Worm (Caenorhabditis elegans) whole organism, L3 larva: ENCODE results near the gene bath-26.

Experiments used
- aly-2 ChIP-seq: fragments of 150-350 bp; optimal IDR thresholded peaks from 2 replicates; lab custom pipeline; 2014; ENCODE audit warnings: missing biosample characterization, missing genetic modification characterization
- ceh-16 ChIP-seq: sonication (generic microtip); optimal IDR thresholded peaks from 2 replicates; lab custom pipeline; 2017; ENCODE audit warnings: missing biosample characterization, missing genetic modification characterization
- ceh-9 ChIP-seq: sonication (generic microtip); optimal IDR thresholded peaks from 2 replicates; lab custom pipeline; 2018; ENCODE audit warnings: missing biosample characterization, missing genetic modification characterization
- daf-12 ChIP-seq: fragments of 150-350 bp; optimal IDR thresholded peaks from 2 replicates; lab custom pipeline; 2014; ENCODE audit warnings: missing biosample characterization, missing genetic modification reagents, missing genetic modification characterization
- egl-27 ChIP-seq: sonication (generic microtip); optimal IDR thresholded peaks from 4 replicates; lab custom pipeline; 2017; ENCODE audit warnings: missing biosample characterization, missing genetic modification reagents, missing genetic modification characterization
- elt-2 ChIP-seq: sonication (generic microtip); optimal IDR thresholded peaks from 2 replicates; lab custom pipeline; 2016; ENCODE audit warnings: missing genetic modification reagents, mild to moderate bottlenecking, missing genetic modification characterization, missing compliant biosample characterization
- eor-1 ChIP-seq, 2 experiments: fragments of 150-350 bp; optimal IDR thresholded peaks; 2 replicates each; lab custom pipeline; 2014 to 2018; ENCODE audit warnings: missing biosample characterization in 2 of 2, missing genetic modification characterization in 2 of 2
- fkh-10 ChIP-seq: sonication (generic microtip); optimal IDR thresholded peaks from 2 replicates; lab custom pipeline; 2017; ENCODE audit warnings: missing biosample characterization, missing genetic modification reagents, missing genetic modification characterization
- fkh-2 ChIP-seq: fragments of 150-350 bp; optimal IDR thresholded peaks from 2 replicates; lab custom pipeline; 2014; ENCODE audit warnings: missing biosample characterization, missing genetic modification reagents, missing genetic modification characterization
- jun-1 ChIP-seq: fragments of 150-350 bp; optimal IDR thresholded peaks from 2 replicates; lab custom pipeline; 2014; ENCODE audit warnings: missing biosample characterization, missing genetic modification reagents, missing genetic modification characterization
- lin-15B ChIP-seq: fragments of 150-350 bp; optimal IDR thresholded peaks from 2 replicates; lab custom pipeline; 2014; ENCODE audit warnings: missing biosample characterization, missing genetic modification characterization
- mdl-1 ChIP-seq: fragments of 150-350 bp; optimal IDR thresholded peaks from 2 replicates; lab custom pipeline; 2014; ENCODE audit warnings: missing biosample characterization, missing genetic modification characterization
- mml-1 ChIP-seq: fragments of 150-350 bp; sonication (generic microtip); optimal IDR thresholded peaks from 3 replicates; lab custom pipeline; 2014; ENCODE audit warnings: missing biosample characterization, missing genetic modification characterization
- nfya-1 ChIP-seq: sonication (generic microtip); optimal IDR thresholded peaks from 2 replicates; lab custom pipeline; 2017; ENCODE audit warnings: missing genetic modification characterization, mild to moderate bottlenecking, missing compliant biosample characterization, antibody characterized with exemption, moderate library complexity; ENCODE audit not compliant: insufficient read depth
- nhr-11 ChIP-seq: fragments of 150-350 bp; optimal IDR thresholded peaks from 2 replicates; lab custom pipeline; 2014; ENCODE audit warnings: missing biosample characterization, missing genetic modification characterization
- nhr-12 ChIP-seq: fragments of 150-350 bp; optimal IDR thresholded peaks from 2 replicates; lab custom pipeline; 2014; ENCODE audit warnings: missing biosample characterization, missing genetic modification characterization
- nhr-23 ChIP-seq: fragments of 150-350 bp; optimal IDR thresholded peaks from 2 replicates; lab custom pipeline; 2014; ENCODE audit warnings: missing biosample characterization, missing genetic modification reagents, missing genetic modification characterization
- nhr-237 ChIP-seq: fragments of 150-350 bp; optimal IDR thresholded peaks from 2 replicates; lab custom pipeline; 2014; ENCODE audit warnings: missing biosample characterization, missing genetic modification characterization
- nhr-25 ChIP-seq: sonication (generic microtip); optimal IDR thresholded peaks from 2 replicates; lab custom pipeline; 2017; ENCODE audit warnings: missing biosample characterization, missing genetic modification characterization
- nhr-76 ChIP-seq: fragments of 150-350 bp; sonication (generic microtip); optimal IDR thresholded peaks from 5 replicates; lab custom pipeline; 2014; ENCODE audit warnings: missing biosample characterization, missing genetic modification characterization
- pha-4 ChIP-seq: fragments of 150-350 bp; optimal IDR thresholded peaks from 2 replicates; lab custom pipeline; 2014; ENCODE audit warnings: missing biosample characterization, missing genetic modification reagents, missing genetic modification characterization
- pqm-1 ChIP-seq: fragments of 150-350 bp; optimal IDR thresholded peaks from 2 replicates; lab custom pipeline; 2017; ENCODE audit warnings: missing biosample characterization, missing genetic modification characterization, inconsistent platforms
- sea-2 ChIP-seq: fragments of 150-350 bp; sonication (generic microtip); optimal IDR thresholded peaks from 4 replicates; lab custom pipeline; 2014; ENCODE audit warnings: missing biosample characterization, missing genetic modification reagents, missing genetic modification characterization
- skn-1 ChIP-seq: fragments of 150-350 bp; optimal IDR thresholded peaks from 2 replicates; lab custom pipeline; 2014; ENCODE audit warnings: missing biosample characterization, missing genetic modification characterization
- unc-39 ChIP-seq: sonication (generic microtip); optimal IDR thresholded peaks from 4 replicates; lab custom pipeline; 2017; ENCODE audit warnings: missing biosample characterization, missing genetic modification characterization
- unc-62 ChIP-seq: fragments of 150-350 bp; sonication (generic microtip); optimal IDR thresholded peaks from 4 replicates; lab custom pipeline; 2014; ENCODE audit warnings: missing biosample characterization, missing genetic modification reagents, missing genetic modification characterization
- zag-1 ChIP-seq: fragments of 150-350 bp; optimal IDR thresholded peaks from 2 replicates; lab custom pipeline; 2014; ENCODE audit warnings: missing biosample characterization, missing genetic modification characterization

bath-26 gene

DNA sequence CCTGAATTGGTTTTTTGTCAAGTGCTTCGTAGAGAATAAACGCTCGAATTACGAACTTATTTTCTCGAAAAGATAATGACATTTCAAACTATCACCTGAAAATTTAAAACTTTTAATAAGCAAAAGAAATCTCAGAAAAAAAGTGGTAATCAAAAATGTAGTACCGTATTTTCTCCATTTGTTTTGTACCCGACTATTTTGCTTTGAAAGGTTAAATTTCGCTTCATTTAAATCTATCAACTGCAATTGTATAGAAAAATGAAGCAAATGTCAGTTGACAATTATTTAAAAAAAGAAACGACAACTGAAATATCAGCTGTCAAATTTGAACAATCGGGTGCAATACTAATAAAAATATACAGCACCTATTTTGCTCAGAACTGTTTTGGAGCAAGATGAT is 20.6 kb upstream of the bath-26 start, which contains the start of gene fbxa-158:
Gene fbxa-158, minus strand, starts transcription at position 101 of the 400 bp plus-strand sequence.
- TF ChIP-seq ceh-16 (tag; lab: Kevin White, UChicago): no peak
- no peak for TF ChIP-seq pqm-1 (tag; lab: Kevin White, UChicago)

DNA sequence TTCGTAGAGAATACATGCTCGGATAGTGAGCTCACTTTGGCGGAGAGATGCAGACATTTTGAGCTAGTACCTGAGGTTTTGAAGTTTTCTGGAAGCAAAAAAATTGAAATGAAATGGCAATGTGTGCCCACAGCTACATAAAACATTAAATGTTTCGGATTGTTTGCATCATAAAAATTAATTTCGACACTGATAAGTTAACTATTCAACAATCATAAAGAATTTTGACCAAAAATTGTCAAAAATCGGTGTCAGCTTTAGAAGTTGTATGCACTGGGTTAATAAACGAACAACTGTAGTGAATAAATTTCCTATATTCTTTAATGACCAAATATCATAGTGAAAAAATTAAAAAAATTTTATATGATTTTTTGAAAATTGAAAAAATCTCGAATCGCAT is 18.4 kb upstream of the bath-26 start, which contains the start of gene fbxa-166:
Gene fbxa-166, minus strand, starts transcription at position 101 of the 400 bp plus-strand sequence.
- TF ChIP-seq skn-1 (no peak), aly-2 (tag; lab: Kevin White, UChicago) (no peak)
- TF ChIP-seq, all 47 proteins: peak for 0

- TF ChIP-seq nhr-237 (tag; lab: Kevin White, UChicago): no peak
- no peak for TF ChIP-seq unc-62
- TF ChIP-seq unc-39 (tag; lab: Kevin White, UChicago): no peak
- TF ChIP-seq nhr-11 (tag; lab: Kevin White, UChicago): no peak
- TF ChIP-seq, all 47 proteins: peak for 0
These were observed 15.8 kb upstream of the bath-26 start, which contains the start of gene fbxa-165 for ce11 chrII:1616382-1616781. fbxa-165 (minus strand) TSS chrII:1616482.

DNA sequence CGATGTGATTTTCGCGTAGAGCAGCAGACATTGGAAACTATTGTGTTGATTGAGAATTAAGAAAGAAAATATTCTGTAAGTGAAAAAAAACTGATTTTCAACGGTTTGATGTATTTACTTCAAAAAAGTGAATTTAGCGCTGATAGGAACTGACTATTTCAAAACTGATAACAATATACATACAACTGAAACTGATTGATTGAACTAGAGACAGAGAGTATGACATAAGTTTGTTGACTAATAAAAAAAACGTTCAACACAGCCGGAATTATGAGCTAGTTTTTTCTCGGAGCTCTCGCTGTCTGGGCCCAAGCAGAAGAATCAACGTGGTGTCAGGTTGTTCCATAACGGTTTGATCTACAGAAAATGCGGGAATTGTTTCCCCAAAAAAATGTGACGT is 13.4 kb upstream of the bath-26 start, which contains the start of gene fbxa-164:
Gene fbxa-164, minus strand, starts transcription at position 101 of the 400 bp plus-strand sequence.
- TF ChIP-seq pha-4 (tag; lab: Kevin White, UChicago): peak; percentile 11
- peak; percentile 32 for TF ChIP-seq elt-2 (tag; lab: Kevin White, UChicago)
- no peak for TF ChIP-seq zag-1
- no peak for TF ChIP-seq skn-1

ce11 chrII:1610630-1611029 is 10.1 kb upstream of the bath-26 start, which contains the start of gene fbxa-163:
fbxa-163 (minus strand) TSS chrII:1610730.
- TF ChIP-seq elt-2 (tag; lab: Kevin White, UChicago) (peak; percentile 5), daf-12 (tag; lab: Kevin White, UChicago) (no peak)

- TF ChIP-seq pqm-1 (tag; lab: Kevin White, UChicago) (peak; percentile 14), daf-12 (tag; lab: Kevin White, UChicago) (no peak), elt-2 (tag; lab: Kevin White, UChicago) (peak; percentile 88), nhr-25 (no peak), aly-2 (tag; lab: Kevin White, UChicago) (no peak), lin-15B (tag; lab: Kevin White, UChicago) (no peak), jun-1 (peak; percentile 6), pha-4 (tag; lab: Kevin White, UChicago) (peak; percentile 34)
- TF ChIP-seq, all 47 proteins: peak for 4
These were observed 8.4 kb upstream of the bath-26 start for ce11 chrII:1608915-1609314.

ce11 chrII:1607575-1607974 is 7.0 kb upstream of the bath-26 start:
- TF ChIP-seq aly-2 (tag; lab: Kevin White, UChicago) (no peak), nhr-76 (tag; lab: Kevin White, UChicago) (no peak), elt-2 (tag; lab: Kevin White, UChicago) (peak; percentile 82), pqm-1 (tag; lab: Kevin White, UChicago) (peak; percentile 19), pha-4 (tag; lab: Kevin White, UChicago) (peak; percentile 67)
- TF ChIP-seq, all 47 proteins: peak for 3

- TF ChIP-seq ceh-9 (tag; lab: Kevin White, UChicago) (no peak), nfya-1 (no peak), egl-27 (no peak), mml-1 (tag; lab: Kevin White, UChicago) (no peak), fkh-2 (no peak), mdl-1 (tag; lab: Kevin White, UChicago) (no peak), lin-15B (tag; lab: Kevin White, UChicago) (no peak), daf-12 (tag; lab: Kevin White, UChicago) (no peak), eor-1 (tag; optimal IDR thresholded peaks at IDR 0.05; lab: Kevin White, UChicago) (no peak), nhr-12 (no peak), nhr-23 (tag; lab: Kevin White, UChicago) (no peak), aly-2 (tag; lab: Kevin White, UChicago) (no peak), fkh-10 (GFP tag; lab: Kevin White, UChicago) (no peak), sea-2 (GFP tag; lab: Kevin White, UChicago) (no peak)
- TF ChIP-seq, all 47 proteins: peak for 0
These were observed 5.5 kb upstream of the bath-26 start, which contains the start of gene bath-33 for ce11 chrII:1606079-1606478. bath-33 (minus strand) TSS chrII:1606179.
